Fruit fly (Drosophila melanogaster) Kc167 (cell line): Measurements from ENCODE around the gene CG6041.

Source experiments
- Myc ChIP-seq: fragments of >200 bp; optimal IDR thresholded peaks from 2 replicates; lab custom pipeline; 2017; ENCODE audit warnings: missing external identifiers
- insv ChIP-seq: fragments of >200 bp; optimal IDR thresholded peaks from 3 replicates; lab custom pipeline; 2018; ENCODE audit warnings: missing external identifiers

DNA sequence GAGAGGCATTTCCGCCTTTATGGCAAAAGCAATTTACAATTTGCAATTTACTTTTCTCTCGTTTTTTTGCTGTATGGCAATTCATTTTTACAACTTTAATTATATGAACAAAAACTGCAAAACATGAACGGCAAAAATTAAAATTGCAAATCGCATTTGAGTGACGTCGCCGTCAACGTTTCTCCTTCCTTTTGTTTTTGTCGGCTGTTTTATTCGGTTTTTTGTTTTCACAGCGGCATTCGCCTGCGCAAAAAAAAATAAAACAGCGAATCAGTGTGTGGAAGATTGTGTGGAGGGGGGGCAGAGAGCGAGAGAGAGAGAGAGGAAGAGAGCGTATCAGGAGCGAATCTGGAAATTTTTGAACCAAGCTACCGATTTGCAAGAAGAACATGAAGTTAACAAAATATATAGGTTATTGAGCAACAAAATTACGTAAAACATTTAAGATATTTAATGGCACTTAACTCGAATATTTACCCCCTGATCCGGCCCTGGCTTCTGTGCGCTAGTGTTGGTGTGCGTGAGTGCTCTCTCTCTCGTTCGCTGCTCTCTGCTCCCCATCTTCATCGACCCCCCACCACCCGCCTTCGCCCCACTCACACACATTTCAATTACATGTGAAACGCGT is 29.3 kb upstream of the CG6041 start:
- TF ChIP-seq insv (lab: Kevin White, UChicago) (peak; percentile 56), Myc (lab: Kevin White, UChicago) (no peak)
